Fruit fly (Drosophila melanogaster) whole organism, embryonic: ENCODE measurements around the gene Caf1-55.

ENCODE experiments used
- Aef1 ChIP-seq: fragments of 200-800 bp; sonication (Bioruptor generic); IDR thresholded peaks from 3 replicates; pipeline ENCODE4 v1.3.6; 2022; ENCODE audit warnings: missing biosample characterization, missing genetic modification characterization
- Atf6 ChIP-seq: fragments of 200-800 bp; sonication (Bioruptor generic); IDR thresholded peaks from 2 replicates; pipeline ENCODE4 v1.3.6; 2022; ENCODE audit warnings: missing biosample characterization, missing genetic modification characterization
- Bteb2 ChIP-seq: fragments of 200-800 bp; sonication (Bioruptor generic); optimal IDR thresholded peaks from 2 replicates; lab custom pipeline; 2016; ENCODE audit warnings: missing biosample characterization, missing genetic modification characterization
- CG1024 ChIP-seq: fragments of 200-800 bp; sonication (Bioruptor generic); IDR thresholded peaks from 2 replicates; pipeline ENCODE4 v1.3.6; 2022; ENCODE audit warnings: missing biosample characterization, missing genetic modification characterization
- CG13287 ChIP-seq: fragments of 200-800 bp; sonication (Bioruptor generic); IDR thresholded peaks from 2 replicates; pipeline ENCODE4 v1.3.6; 2022; ENCODE audit warnings: missing biosample characterization, missing genetic modification characterization; ENCODE audit not compliant: partially characterized antibody
- CG15073 ChIP-seq: fragments of 200-800 bp; sonication (Bioruptor generic); optimal IDR thresholded peaks from 2 replicates; lab custom pipeline; 2016; ENCODE audit warnings: missing biosample characterization, missing genetic modification characterization
- CG16863 ChIP-seq: fragments of 200-800 bp; sonication (Bioruptor generic); optimal IDR thresholded peaks from 3 replicates; lab custom pipeline; 2016; ENCODE audit warnings: missing biosample characterization, missing genetic modification characterization
- CG2129 ChIP-seq: fragments of 200-800 bp; sonication (Bioruptor generic); IDR thresholded peaks from 2 replicates; pipeline ENCODE4 v1.3.6; 2022; ENCODE audit warnings: missing biosample characterization, missing genetic modification characterization; ENCODE audit not compliant: partially characterized antibody
- CG31441 ChIP-seq: fragments of 200-800 bp; sonication (Bioruptor generic); IDR thresholded peaks from 2 replicates; pipeline ENCODE4 v1.3.6; 2022; ENCODE audit warnings: missing biosample characterization, missing genetic modification characterization
- CG32767 ChIP-seq: fragments of 200-800 bp; sonication (Bioruptor generic); IDR thresholded peaks from 2 replicates; pipeline ENCODE4 v1.3.6; 2022; ENCODE audit warnings: missing biosample characterization, missing genetic modification characterization
- CG32772 ChIP-seq: fragments of 200-800 bp; sonication (Bioruptor generic); IDR thresholded peaks from 2 replicates; pipeline ENCODE4 v1.3.6; 2022; ENCODE audit warnings: missing biosample characterization, missing genetic modification characterization
- CG34376 ChIP-seq: fragments of 200-800 bp; sonication (Bioruptor generic); optimal IDR thresholded peaks from 2 replicates; lab custom pipeline; 2018; ENCODE audit warnings: missing biosample characterization, mild to moderate bottlenecking, missing genetic modification characterization
- CG4328 ChIP-seq: fragments of 200-800 bp; sonication (Bioruptor generic); optimal IDR thresholded peaks from 3 replicates; lab custom pipeline; 2017; ENCODE audit warnings: missing biosample characterization, missing genetic modification reagents, missing genetic modification characterization
- CG4820 ChIP-seq: fragments of 200-800 bp; sonication (Bioruptor generic); optimal IDR thresholded peaks from 3 replicates; lab custom pipeline; 2016; ENCODE audit warnings: missing biosample characterization, missing genetic modification characterization
- CG6254 ChIP-seq: fragments of 200-800 bp; sonication (Bioruptor generic); optimal IDR thresholded peaks from 3 replicates; lab custom pipeline; 2017; ENCODE audit warnings: mild to moderate bottlenecking, missing biosample characterization, missing genetic modification reagents, missing genetic modification characterization
- CG7271 ChIP-seq: fragments of 200-800 bp; sonication (Bioruptor generic); optimal IDR thresholded peaks from 2 replicates; lab custom pipeline; 2018; ENCODE audit warnings: missing biosample characterization, mild to moderate bottlenecking, missing genetic modification characterization, moderate library complexity
- CG7928 ChIP-seq: fragments of 200-800 bp; sonication (Bioruptor generic); optimal IDR thresholded peaks from 2 replicates; lab custom pipeline; 2017; ENCODE audit warnings: missing biosample characterization, mild to moderate bottlenecking, missing genetic modification characterization
- CG7963 ChIP-seq: fragments of 200-800 bp; sonication (Bioruptor generic); IDR thresholded peaks from 3 replicates; pipeline ENCODE4 v1.3.6; 2022; ENCODE audit warnings: missing biosample characterization, missing genetic modification characterization; ENCODE audit not compliant: partially characterized antibody
- CkIIα-i1 ChIP-seq: fragments of 200-800 bp; sonication (Bioruptor generic); IDR thresholded peaks from 2 replicates; pipeline ENCODE4 v1.3.6; 2022; ENCODE audit warnings: missing biosample characterization, missing genetic modification characterization
- Dip2 ChIP-seq: fragments of 200-800 bp; sonication (Bioruptor generic); IDR thresholded peaks from 2 replicates; pipeline ENCODE4 v1.3.6; 2022; ENCODE audit warnings: missing biosample characterization, missing genetic modification characterization
- Dip3 ChIP-seq: fragments of 200-800 bp; sonication (Bioruptor generic); optimal IDR thresholded peaks from 3 replicates; lab custom pipeline; 2016; ENCODE audit warnings: missing biosample characterization, missing genetic modification characterization
- HmgD ChIP-seq: fragments of 200-800 bp; sonication (Bioruptor generic); optimal IDR thresholded peaks from 3 replicates; lab custom pipeline; 2016; ENCODE audit warnings: missing biosample characterization, missing genetic modification characterization
- Hmx ChIP-seq: fragments of 200-800 bp; sonication (Bioruptor generic); optimal IDR thresholded peaks from 2 replicates; lab custom pipeline; 2016; ENCODE audit warnings: missing biosample characterization, missing genetic modification characterization
- Kr ChIP-seq: fragments of 200-800 bp; sonication (Bioruptor generic); optimal IDR thresholded peaks from 2 replicates; lab custom pipeline; 2017; ENCODE audit warnings: missing biosample characterization, mild to moderate bottlenecking, missing genetic modification characterization
- Lhr ChIP-seq: fragments of 200-800 bp; sonication (Bioruptor generic); optimal IDR thresholded peaks from 3 replicates; lab custom pipeline; 2017; ENCODE audit warnings: mild to moderate bottlenecking, missing biosample characterization, missing genetic modification reagents, missing genetic modification characterization
- Lpt ChIP-seq: fragments of >200 bp; optimal IDR thresholded peaks from 2 replicates; lab custom pipeline; 2018; ENCODE audit warnings: missing biosample characterization, missing genetic modification characterization
- Optix ChIP-seq: fragments of 200-800 bp; sonication (Bioruptor generic); IDR thresholded peaks from 3 replicates; pipeline ENCODE4 v1.3.6; 2022; ENCODE audit warnings: missing biosample characterization, missing genetic modification characterization
- Rfx ChIP-seq: fragments of 200-800 bp; sonication (Bioruptor generic); IDR thresholded peaks from 2 replicates; pipeline ENCODE4 v1.3.6; 2022; ENCODE audit warnings: missing biosample characterization, missing genetic modification characterization
- Stat92E ChIP-seq, 3 experiments: fragments of >200 bp in 2 of 3; fragments of 200-800 bp in 1 of 3; sonication (Bioruptor generic) in 1 of 3; optimal IDR thresholded peaks; 2 replicates each; lab custom pipeline; 2017 to 2019; ENCODE audit warnings: missing biosample characterization in 3 of 3, missing genetic modification characterization in 3 of 3, mild to moderate bottlenecking in 1 of 3, moderate library complexity in 1 of 3
- Taf1 ChIP-seq: fragments of 200-800 bp; sonication (Bioruptor generic); IDR thresholded peaks from 2 replicates; pipeline ENCODE4 v1.3.6; 2022; ENCODE audit warnings: missing biosample characterization, missing genetic modification characterization
- ash1 ChIP-seq: fragments of 200-800 bp; sonication (Bioruptor generic); optimal IDR thresholded peaks from 2 replicates; lab custom pipeline; 2018; ENCODE audit warnings: missing biosample characterization, mild to moderate bottlenecking, missing genetic modification characterization
- az2 ChIP-seq: fragments of 200-800 bp; sonication (Bioruptor generic); optimal IDR thresholded peaks from 3 replicates; lab custom pipeline; 2016; ENCODE audit warnings: missing biosample characterization, missing genetic modification characterization
- bab2 ChIP-seq: fragments of 200-800 bp; sonication (Bioruptor generic); optimal IDR thresholded peaks from 2 replicates; lab custom pipeline; 2016; ENCODE audit warnings: missing biosample characterization, missing genetic modification characterization
- bsh ChIP-seq, 2 experiments: fragments of 200-800 bp; sonication (Bioruptor generic); optimal IDR thresholded peaks; 2 replicates each; lab custom pipeline; 2017 to 2018; ENCODE audit warnings: mild to moderate bottlenecking in 2 of 2, missing biosample characterization in 2 of 2, missing genetic modification characterization in 2 of 2, moderate library complexity in 1 of 2
- crc ChIP-seq: fragments of 200-800 bp; sonication (Bioruptor generic); optimal IDR thresholded peaks from 2 replicates; lab custom pipeline; 2016; ENCODE audit warnings: missing biosample characterization, missing genetic modification characterization
- disco-r ChIP-seq: fragments of 200-800 bp; sonication (Bioruptor generic); optimal IDR thresholded peaks from 2 replicates; lab custom pipeline; 2016; ENCODE audit warnings: missing biosample characterization, missing genetic modification characterization
- dpn ChIP-seq, 2 experiments: fragments of 200-800 bp; sonication (Bioruptor generic); optimal IDR thresholded peaks; 3 replicates each; lab custom pipeline; 2016; ENCODE audit warnings: missing biosample characterization in 2 of 2, missing genetic modification characterization in 2 of 2
- fd64A ChIP-seq: fragments of 200-800 bp; sonication (Bioruptor generic); optimal IDR thresholded peaks from 3 replicates; lab custom pipeline; 2018; ENCODE audit warnings: missing biosample characterization, mild to moderate bottlenecking, missing genetic modification characterization
- ftz-f1 ChIP-seq: fragments of 200-800 bp; sonication (Bioruptor generic); optimal IDR thresholded peaks from 2 replicates; lab custom pipeline; 2016; ENCODE audit warnings: missing biosample characterization, missing genetic modification characterization
- gce ChIP-seq: fragments of 200-800 bp; sonication (Bioruptor generic); IDR thresholded peaks from 3 replicates; pipeline ENCODE4 v1.3.6; 2022; ENCODE audit warnings: missing biosample characterization, missing genetic modification characterization
- gsb-n ChIP-seq: fragments of 200-800 bp; sonication (Bioruptor generic); optimal IDR thresholded peaks from 3 replicates; lab custom pipeline; 2018; ENCODE audit warnings: missing biosample characterization, mild to moderate bottlenecking, missing genetic modification characterization
- hb ChIP-seq: fragments of 200-800 bp; sonication (Bioruptor generic); IDR thresholded peaks from 3 replicates; pipeline ENCODE4 v1.3.6; 2022; ENCODE audit warnings: missing biosample characterization, missing genetic modification characterization; ENCODE audit not compliant: partially characterized antibody
- insv ChIP-seq, 2 experiments: fragments of 200-800 bp; sonication (Bioruptor generic); optimal IDR thresholded peaks; 3 replicates each; lab custom pipeline; 2016 to 2018; ENCODE audit warnings: missing biosample characterization in 2 of 2, missing genetic modification characterization in 2 of 2
- jigr1 ChIP-seq: fragments of 200-800 bp; sonication (Bioruptor generic); IDR thresholded peaks from 3 replicates; pipeline ENCODE4 v1.3.6; 2022; ENCODE audit warnings: missing biosample characterization, missing genetic modification characterization
- odd ChIP-seq: fragments of 200-800 bp; sonication (Bioruptor generic); optimal IDR thresholded peaks from 2 replicates; lab custom pipeline; 2017; ENCODE audit warnings: missing biosample characterization, mild to moderate bottlenecking, missing genetic modification characterization
- pho ChIP-seq: fragments of 200-800 bp; sonication (Bioruptor generic); optimal IDR thresholded peaks from 2 replicates; lab custom pipeline; 2016; ENCODE audit warnings: missing biosample characterization, missing genetic modification characterization
- scrt ChIP-seq: fragments of 200-800 bp; sonication (Bioruptor generic); optimal IDR thresholded peaks from 2 replicates; lab custom pipeline; 2018; ENCODE audit warnings: missing biosample characterization, mild to moderate bottlenecking, missing genetic modification characterization, moderate library complexity
- tgo ChIP-seq: fragments of 200-800 bp; sonication (Bioruptor generic); IDR thresholded peaks from 3 replicates; pipeline ENCODE4 v1.3.6; 2022; ENCODE audit warnings: missing biosample characterization, missing genetic modification characterization
- toy ChIP-seq: fragments of 200-800 bp; sonication (Bioruptor generic); IDR thresholded peaks from 2 replicates; pipeline ENCODE4 v1.3.6; 2022; ENCODE audit warnings: missing biosample characterization, missing genetic modification characterization
- zfh1 ChIP-seq: fragments of 200-800 bp; sonication (Bioruptor generic); IDR thresholded peaks from 3 replicates; pipeline ENCODE4 v1.3.6; 2022; ENCODE audit warnings: missing biosample characterization, missing genetic modification characterization

Gene Caf1-55

dm6 chr3R:15229329-15229876 lies 4.0 kb downstream of the Caf1-55 start, which contains the start of the genes Art3 and mRpS10 (continued):
- peak; percentile 69 to 88 for TF ChIP-seq insv (GFP tag; optimal IDR thresholded peaks at IDR 0.05; lab: Kevin White, UChicago)
- peak; percentile 96 for TF ChIP-seq CG15073
- peak; percentile 100 for TF ChIP-seq az2 (GFP tag; lab: Kevin White, UChicago)
- peak; percentile 100 for TF ChIP-seq Taf1 (GFP tag; lab: Robert Waterston, UW)
- TF ChIP-seq gsb-n (tag; lab: Kevin White, UChicago), result peak; percentile 100
- TF ChIP-seq CG7963 (GFP tag; lab: Robert Waterston, UW), result no peak
- TF ChIP-seq tgo (GFP tag; lab: Robert Waterston, UW), result peak; percentile 100
- peak; percentile 99 for TF ChIP-seq Hmx (GFP tag; lab: Kevin White, UChicago)
- peak; percentile 100 for TF ChIP-seq Rfx (GFP tag; lab: Robert Waterston, UW)
- peak; percentile 99 for TF ChIP-seq Lhr (GFP tag; lab: Kevin White, UChicago)
- peak; percentile 100 for TF ChIP-seq CG34376 (GFP tag; lab: Kevin White, UChicago)
- peak; percentile 99 for TF ChIP-seq HmgD (GFP tag; lab: Kevin White, UChicago)
- TF ChIP-seq bsh (GFP tag; optimal IDR thresholded peaks at IDR 0.05; lab: Kevin White, UChicago), result peak in 1 of 2 experiments; percentile 100
- peak; percentile 99 for TF ChIP-seq CkIIα-i1
- peak; percentile 84 for TF ChIP-seq Dip2 (GFP tag; lab: Robert Waterston, UW)
- TF ChIP-seq Stat92E (GFP tag; optimal IDR thresholded peaks at IDR 0.05; lab: Kevin White, UChicago), result peak in 1 of 3 experiments; percentile 100
- TF ChIP-seq CG4820 (GFP tag; lab: Kevin White, UChicago), result peak; percentile 99
- TF ChIP-seq odd, result peak; percentile 99
- peak; percentile 94 for TF ChIP-seq ftz-f1 (GFP tag; lab: Kevin White, UChicago)
- peak; percentile 99 for TF ChIP-seq ash1
- TF ChIP-seq CG2129, result no peak
- TF ChIP-seq CG6254 (GFP tag; lab: Kevin White, UChicago), result peak; percentile 98
- TF ChIP-seq hb, result no peak
- peak; percentile 45; the same call in 1 of the 2 replicates for TF ChIP-seq CG13287 (GFP tag; lab: Robert Waterston, UW)
- TF ChIP-seq CG31441 (GFP tag; lab: Robert Waterston, UW), result peak; percentile 100
- TF ChIP-seq Kr (GFP tag; lab: Kevin White, UChicago), result peak; percentile 97
- peak; percentile 99 for TF ChIP-seq scrt (GFP tag; lab: Kevin White, UChicago)
- TF ChIP-seq Atf6 (GFP tag; lab: Robert Waterston, UW), result peak; percentile 100
- TF ChIP-seq dpn (GFP tag; optimal IDR thresholded peaks at IDR 0.05; lab: Kevin White, UChicago), result peak; percentile 100
- TF ChIP-seq CG7271 (tag; lab: Kevin White, UChicago), result peak; percentile 100
- peak; percentile 99 for TF ChIP-seq crc (GFP tag; lab: Kevin White, UChicago)
- TF ChIP-seq Aef1 (GFP tag; lab: Robert Waterston, UW), result peak; percentile 100
- peak; percentile 99 for TF ChIP-seq jigr1 (GFP tag; lab: Robert Waterston, UW)
- TF ChIP-seq CG7928, result peak; percentile 89
- peak; percentile 100 for TF ChIP-seq bab2 (GFP tag; lab: Kevin White, UChicago)
- peak; percentile 99 for TF ChIP-seq CG1024
- peak; percentile 100 for TF ChIP-seq gce (GFP tag; lab: Robert Waterston, UW)
- TF ChIP-seq Bteb2, result peak; percentile 100
- peak; percentile 100 for TF ChIP-seq pho (GFP tag; lab: Kevin White, UChicago)
- peak; percentile 100 for TF ChIP-seq zfh1
- peak; percentile 100 for TF ChIP-seq CG4328 (GFP tag; lab: Kevin White, UChicago)
- TF ChIP-seq fd64A (GFP tag; lab: Kevin White, UChicago), result peak; percentile 99
- peak; percentile 100 for TF ChIP-seq Dip3
- TF ChIP-seq CG32772, result peak; percentile 100
- TF ChIP-seq CG16863 (GFP tag; lab: Kevin White, UChicago), result peak; percentile 100
- no peak for TF ChIP-seq Lpt (GFP tag; lab: Kevin White, UChicago)
- peak; percentile 100 for TF ChIP-seq disco-r (GFP tag; lab: Kevin White, UChicago)
- peak; percentile 88; the same call in 2 of the 3 replicates for TF ChIP-seq Optix (GFP tag; lab: Robert Waterston, UW)
- TF ChIP-seq CG32767, result peak; percentile 100
- TF ChIP-seq toy, result peak; percentile 100
